Fruit fly (Drosophila melanogaster): ENCODE data around the gene Svip.

Svip gene

DNA sequence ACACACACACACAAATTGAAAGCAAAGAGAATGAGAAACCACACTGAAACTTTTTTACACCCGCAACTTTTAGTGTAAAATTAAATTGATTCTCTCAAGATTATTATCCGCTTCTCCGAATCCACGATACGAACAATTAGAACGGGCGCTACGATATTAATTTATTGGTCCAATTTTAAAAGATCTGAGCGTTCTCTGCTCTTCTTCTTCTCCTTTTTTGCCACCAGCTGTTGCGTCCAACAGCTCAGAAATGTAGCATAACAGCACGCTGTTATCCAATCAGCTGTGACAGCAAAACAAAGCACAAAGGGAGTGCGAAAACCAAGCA is at the start of gene Svip, which contains the start of gene UGP:
Gene Svip, plus strand, starts transcription at position 287 of the 328 bp plus-strand sequence.
Gene UGP, minus strand, starts transcription at position 223 of the 328 bp plus-strand sequence.
- TF ChIP-seq noc (tag; optimal IDR thresholded peaks at IDR 0.05): no peak

DNA sequence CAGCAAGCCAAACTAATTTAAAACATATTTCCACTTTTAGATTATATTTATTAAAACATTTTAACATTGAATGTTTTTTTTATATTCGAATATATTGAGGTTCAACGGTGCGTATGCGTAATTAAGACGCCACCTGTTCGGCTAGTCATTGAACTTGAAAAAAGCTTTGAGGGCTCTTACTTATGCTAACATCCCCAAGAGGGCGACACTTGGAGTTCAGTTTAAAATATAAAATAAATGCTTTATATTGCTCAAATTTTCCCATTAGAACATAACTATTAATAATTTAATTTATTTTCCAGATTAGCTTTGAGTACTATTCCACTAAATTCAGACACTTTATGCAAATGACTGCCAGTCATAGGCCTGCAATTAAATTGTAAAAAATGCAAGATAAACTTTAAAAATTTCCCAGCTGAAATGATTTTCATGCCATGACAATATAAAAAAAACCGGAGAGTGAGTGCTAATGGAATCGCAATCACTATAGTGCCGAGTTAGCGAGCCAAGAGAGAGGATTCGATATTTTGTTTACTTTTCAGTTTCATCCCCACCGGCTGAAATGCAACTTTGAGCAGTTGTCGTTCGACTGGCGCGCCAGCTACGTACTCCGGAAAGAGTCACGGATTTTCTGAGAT is 24.9 kb upstream of the Svip start, which contains the start of gene PGRP-LA:
Gene PGRP-LA, plus strand, starts transcription at position 588 of the 638 bp plus-strand sequence.
- no peak for TF ChIP-seq noc (tag; optimal IDR thresholded peaks at IDR 0.05)

DNA sequence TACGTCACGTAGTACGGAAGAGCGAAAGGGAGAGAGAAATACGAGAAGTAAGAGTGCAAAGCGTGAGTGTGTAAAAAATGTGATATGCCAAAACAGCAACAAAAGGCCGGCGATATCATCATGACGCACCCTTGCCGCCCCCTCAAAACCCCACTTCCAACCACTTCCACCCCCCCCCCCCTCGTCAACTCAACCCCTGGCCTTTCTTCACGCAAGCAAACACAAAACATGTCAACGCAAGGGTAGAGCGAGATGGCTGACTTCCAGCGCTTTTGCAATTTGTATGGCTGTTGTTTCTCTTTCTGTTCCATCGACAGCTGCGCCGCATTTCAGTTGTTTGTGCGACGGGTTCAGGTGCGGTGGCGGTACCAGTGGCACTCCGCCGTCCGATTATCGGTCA is 23.1 kb upstream of the Svip start:
- TF ChIP-seq noc (tag; optimal IDR thresholded peaks at IDR 0.05): peak; percentile 24

DNA sequence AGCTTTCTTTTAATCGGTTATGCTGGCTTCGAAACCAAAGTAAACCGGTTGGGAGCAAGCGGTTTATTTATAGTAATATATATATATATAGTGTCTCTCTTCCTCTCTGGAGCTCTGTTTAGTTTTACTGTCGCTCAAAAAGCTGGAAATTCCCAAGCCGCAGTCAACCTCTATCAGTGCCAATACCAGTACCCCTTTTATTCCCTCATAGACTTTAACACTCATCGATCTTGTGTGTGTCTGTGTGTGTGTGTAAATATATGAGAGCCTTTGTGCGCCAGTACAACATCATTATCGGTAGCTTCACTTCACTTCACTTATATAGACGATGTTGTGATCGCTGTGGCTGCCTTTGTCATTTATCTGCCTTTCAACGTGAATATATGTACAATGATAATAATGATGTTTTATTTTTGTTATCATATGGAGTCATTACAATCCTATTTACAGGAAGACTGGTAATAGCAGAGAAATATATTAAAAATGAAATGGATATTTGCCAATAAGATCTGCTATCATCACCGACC is 20.8 kb upstream of the Svip start:
- TF ChIP-seq noc (tag; optimal IDR thresholded peaks at IDR 0.05): no peak

DNA sequence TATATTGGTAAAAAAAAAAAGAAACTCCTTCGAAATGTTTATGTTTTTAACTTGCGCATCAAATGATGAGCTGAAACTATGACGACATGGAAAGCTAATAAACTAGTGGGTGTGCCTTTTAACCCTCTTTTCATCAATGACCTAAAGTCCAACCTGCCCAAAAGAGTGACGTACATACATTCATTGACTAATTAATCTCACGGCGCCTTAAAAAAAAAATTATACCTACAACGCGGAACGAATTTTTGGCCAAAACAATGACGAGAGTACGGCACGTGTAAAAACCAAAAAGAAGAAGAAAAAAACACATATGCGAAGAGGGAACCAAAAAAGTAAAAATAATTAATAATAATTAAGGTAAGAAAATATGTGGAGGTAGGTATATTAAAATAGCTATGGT is 20.3 kb upstream of the Svip start, which contains the start of gene PGRP-LC:
Gene PGRP-LC, plus strand, starts transcription at position 301 of the 400 bp plus-strand sequence.
- TF ChIP-seq noc (tag; optimal IDR thresholded peaks at IDR 0.05): no peak

DNA sequence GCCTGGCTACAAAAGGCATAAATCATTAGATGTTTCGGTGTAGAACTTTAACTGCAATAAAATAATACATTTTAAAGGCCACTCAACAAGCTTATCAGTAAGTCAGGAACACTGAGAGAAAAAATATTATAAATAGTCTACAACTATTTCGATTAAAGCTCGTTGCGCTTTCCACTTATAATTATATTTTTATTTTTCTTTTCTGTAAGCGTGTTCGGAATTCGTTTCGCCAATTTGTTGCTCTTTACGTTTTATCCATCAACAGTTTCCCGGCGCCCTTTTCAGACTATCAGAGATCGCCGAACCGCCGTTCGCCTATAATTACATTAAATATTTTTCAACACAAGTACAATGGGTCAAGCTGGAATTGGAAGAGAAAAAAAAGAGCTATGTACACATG is 19.8 kb upstream of the Svip start:
- peak; percentile 70 for TF ChIP-seq noc (tag; optimal IDR thresholded peaks at IDR 0.05)

DNA sequence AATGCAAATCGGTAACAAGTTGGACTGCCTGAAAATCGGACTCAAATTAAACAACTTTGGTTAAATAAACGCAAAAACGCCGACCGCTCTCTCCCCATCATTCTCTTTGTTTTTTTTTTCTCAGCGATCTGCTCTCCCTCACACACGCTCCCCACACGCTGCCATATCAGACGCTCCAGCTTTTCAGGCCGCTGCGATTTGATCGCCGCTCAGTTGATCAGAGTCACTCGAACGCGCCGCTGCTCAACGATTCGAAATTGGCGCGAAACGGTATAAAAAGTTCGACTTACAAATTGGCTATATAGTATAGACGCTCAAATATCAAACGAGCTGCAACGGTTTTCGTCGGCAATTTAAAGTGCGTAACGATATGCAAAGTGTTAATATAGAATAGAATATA is 18.6 kb upstream of the Svip start:
- no peak for TF ChIP-seq noc (tag; optimal IDR thresholded peaks at IDR 0.05)

DNA sequence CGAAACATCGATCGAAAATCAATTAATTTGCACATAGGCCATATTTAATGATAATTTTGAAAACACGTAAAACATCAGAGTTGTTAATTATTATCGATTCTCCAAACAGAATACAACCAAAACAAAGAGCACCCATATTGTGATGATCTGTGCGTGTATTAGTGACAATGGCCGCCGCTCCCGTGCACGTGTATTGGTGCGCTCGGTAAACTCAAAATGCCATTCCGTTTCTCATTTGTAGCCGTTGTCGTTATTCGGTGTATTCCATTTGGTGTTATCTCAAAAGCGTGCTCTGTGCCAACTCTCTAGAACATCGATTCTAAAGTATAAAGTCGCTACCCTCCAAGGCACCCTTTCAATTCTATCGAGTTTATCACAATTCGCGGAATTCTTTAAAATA is 18.0 kb upstream of the Svip start:
- no peak for TF ChIP-seq noc (tag; optimal IDR thresholded peaks at IDR 0.05)

DNA sequence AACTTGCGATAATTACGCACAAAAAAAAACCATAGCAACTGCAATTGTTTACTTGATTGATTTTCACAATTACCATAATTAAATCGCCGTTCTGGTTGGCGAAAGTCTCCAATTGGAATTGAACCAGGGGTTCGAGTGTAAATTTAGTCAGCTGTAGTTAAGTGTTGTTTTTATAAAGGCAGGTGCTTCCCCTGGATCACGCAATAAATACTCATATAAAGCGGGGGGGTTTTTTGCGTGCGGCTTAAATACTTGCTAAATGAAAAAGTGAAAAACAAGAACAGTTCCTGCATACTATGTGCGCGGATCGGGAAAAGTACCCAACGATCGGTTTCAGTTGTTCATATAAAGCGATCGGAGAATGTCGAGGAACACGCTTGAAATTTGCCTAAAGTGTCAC is 14.8 kb upstream of the Svip start:
- no peak for TF ChIP-seq noc (tag; optimal IDR thresholded peaks at IDR 0.05)

DNA sequence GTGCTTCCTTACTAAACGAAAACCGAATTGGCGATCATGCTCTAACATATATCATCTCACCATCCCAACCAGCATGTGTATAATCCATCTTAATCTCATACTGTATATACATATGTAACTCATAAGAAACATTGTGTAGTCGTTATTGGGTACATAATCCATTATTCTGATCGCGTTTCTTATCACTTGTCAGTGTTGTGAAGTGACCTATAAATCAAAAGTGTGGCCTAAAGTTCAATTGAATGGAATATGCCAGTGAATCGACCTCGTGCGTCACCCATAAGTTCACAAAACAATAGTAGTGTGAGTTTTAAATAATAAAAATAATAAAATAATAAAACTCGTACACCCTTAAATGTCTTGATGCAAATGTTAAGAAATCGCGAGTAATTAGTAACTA is 13.6 kb upstream of the Svip start:
- TF ChIP-seq noc (tag; optimal IDR thresholded peaks at IDR 0.05): no peak

DNA sequence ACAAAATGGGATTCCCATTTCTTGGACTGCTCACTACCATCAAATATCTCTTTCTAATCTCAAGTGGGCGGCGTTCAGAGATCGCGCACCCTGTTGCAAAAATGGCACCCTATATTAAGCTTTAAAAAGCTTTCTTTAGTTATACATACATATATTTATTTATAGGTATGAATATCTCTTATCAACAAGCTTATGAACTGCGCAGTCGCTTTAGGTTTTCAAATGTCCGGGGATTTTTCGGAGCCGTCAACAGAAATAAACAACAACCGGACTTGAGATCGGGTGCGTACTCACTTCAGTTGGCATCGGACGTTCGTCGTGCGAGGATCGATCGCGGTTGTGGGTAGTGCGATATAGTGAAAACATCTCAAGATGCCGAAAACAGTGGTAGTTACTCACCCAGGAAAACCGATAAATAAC is 9.5 kb upstream of the Svip start, which contains the start of gene PGRP-LF:
Gene PGRP-LF, plus strand, starts transcription at position 296 of the 420 bp plus-strand sequence.
- peak; percentile 52 for TF ChIP-seq noc (tag; optimal IDR thresholded peaks at IDR 0.05)

DNA sequence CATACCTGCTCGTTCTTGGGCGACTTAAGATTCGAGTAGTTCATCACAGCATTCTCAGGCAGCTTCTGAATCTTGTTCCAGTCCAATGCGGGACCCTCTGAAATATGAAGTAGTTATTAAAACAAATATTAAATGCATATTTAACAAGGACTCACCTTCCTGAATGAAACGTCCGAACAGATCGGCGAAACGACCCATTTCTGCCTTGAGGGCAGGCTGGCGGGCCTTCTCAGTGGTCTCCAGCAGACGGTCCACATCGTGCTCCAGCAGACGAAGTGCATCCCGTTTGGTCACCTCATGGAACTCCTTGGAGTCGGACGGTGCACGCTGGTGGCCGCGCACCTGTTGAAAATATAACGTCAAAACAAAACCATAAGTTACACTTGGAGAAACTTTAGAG is 5.1 kb upstream of the Svip start, which contains the start of gene CG32040:
Gene CG32040, plus strand, starts transcription at position 301 of the 400 bp plus-strand sequence.
- TF ChIP-seq noc (tag; optimal IDR thresholded peaks at IDR 0.05): no peak

DNA sequence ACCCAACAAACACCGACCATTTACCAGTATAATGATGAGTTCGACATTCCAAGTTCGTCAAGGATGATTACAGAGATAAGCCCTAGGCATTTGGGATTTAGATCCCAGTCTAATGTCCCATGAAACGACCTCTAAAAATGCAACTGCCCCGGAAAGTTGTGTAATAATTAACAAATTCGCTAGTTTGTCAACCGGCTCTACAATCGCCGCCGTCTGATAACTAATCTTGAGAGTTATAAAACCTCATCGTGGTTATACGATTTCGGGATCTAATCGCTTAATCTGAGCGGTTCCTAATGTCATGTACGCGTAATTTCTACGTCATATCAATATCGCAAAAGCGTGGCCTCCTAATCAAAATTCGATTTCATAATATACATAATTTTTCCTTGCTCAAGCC is 3.2 kb upstream of the Svip start:
- no peak for TF ChIP-seq noc (tag; optimal IDR thresholded peaks at IDR 0.05)

DNA sequence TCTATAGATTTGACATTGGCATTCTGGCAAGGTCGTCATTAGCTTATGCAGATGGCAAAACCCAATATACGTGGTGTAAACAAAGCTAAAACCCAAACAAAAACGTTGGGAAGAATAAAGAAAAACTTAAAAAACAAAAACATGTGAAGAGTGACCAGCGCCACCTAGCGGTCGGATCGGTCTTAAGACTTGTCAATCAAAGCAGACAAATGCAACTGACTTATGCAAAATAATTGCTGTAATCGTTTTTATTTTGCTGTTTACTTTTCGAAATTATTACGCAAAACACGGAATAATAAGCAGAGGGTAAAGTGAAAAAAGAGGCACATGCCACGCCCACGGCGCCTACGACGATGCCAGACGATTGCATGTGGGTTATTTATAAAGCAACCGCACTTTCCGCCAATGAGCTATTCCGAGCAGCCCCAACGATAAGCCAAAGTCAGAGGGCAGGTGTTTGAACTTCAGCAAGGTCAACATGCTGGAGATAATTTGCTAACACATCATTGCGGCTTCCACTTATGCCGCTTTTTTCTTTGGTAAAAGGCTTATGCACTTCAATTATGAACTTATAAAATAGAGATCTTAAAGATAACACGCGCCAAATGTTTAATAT is 2.6 kb upstream of the Svip start:
- no peak for TF ChIP-seq noc (tag; optimal IDR thresholded peaks at IDR 0.05)

DNA sequence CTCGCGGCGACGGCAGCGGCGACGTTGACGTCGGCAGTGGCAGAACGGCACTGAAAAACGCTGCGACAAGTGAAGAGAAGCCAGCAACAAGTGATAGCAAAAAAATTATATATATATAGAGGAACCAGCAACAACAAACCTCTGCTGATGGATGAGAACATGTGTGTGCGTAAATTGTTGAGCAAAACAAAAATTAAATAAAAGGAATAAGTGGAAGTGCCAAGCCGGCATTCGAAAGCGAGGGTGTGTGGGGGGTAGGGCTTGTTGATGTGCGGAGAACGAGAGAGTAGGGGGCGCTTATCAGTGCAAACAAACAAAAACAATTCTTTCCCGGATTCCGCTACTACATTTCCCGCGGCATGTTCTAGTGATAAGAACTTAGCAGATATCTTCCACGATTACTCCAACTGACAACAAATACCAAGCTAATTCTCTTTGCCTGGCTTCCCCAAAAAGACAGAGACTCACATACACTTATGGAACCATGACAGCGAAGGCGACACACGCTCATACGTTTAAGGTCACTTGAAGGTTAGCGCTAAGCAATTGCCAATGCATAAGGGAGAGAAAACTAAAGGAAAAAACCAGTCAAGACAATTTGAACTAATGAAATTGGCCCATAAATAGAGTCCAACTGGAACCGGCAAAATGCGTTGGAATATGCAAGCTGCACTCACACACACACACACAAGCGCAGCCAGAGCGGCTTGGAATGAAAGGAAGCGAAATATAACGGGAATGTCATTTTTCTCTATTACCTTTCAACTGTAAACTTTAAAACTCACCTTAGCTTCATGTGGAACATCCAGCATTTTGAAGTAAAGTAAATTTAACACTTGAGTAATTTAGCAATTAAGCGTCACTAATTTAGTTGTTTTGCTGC is 728 bp upstream of the Svip start:
- peak; percentile 37 for TF ChIP-seq noc (tag; optimal IDR thresholded peaks at IDR 0.05)

DNA sequence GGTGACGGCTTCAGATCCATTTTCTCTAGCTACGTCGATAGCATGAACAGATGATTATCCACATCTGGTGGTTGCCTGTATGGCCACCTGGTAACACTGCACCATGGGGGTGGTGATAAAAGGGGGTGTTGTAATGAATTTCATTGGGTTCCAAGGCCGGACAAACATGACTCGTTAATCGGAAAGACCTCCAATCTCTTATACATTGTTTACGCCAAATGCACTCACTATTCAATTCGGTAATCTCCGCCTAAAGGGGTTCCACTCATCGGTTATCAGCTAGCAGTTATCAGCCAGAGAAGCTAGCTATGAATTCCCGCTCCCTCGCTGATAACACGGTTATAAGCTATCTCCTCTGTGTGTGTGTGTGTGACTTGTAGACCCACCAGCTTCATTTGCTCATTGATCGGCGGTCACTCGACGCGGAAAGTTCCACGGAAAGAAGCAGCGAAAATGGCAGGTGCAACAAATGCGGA is 1.5 kb downstream of the Svip start, which contains the start of gene Pdxk:
Gene Pdxk, plus strand, starts transcription at position 100 of the 476 bp plus-strand sequence.
- peak; percentile 77 for TF ChIP-seq noc (tag; optimal IDR thresholded peaks at IDR 0.05)
